Worm (Caenorhabditis elegans) whole organism, L1 larva: ENCODE results near the gene K06A9.3.

Experiments
- C34B4.2 ChIP-seq: sonication (generic microtip); optimal IDR thresholded peaks from 2 replicates; lab custom pipeline; 2017; ENCODE audit warnings: mild to moderate bottlenecking, missing genetic modification characterization, missing compliant biosample characterization
- fkh-10 ChIP-seq: sonication (generic microtip); optimal IDR thresholded peaks from 2 replicates; lab custom pipeline; 2017; ENCODE audit warnings: missing biosample characterization, missing genetic modification reagents, missing genetic modification characterization
- fos-1 ChIP-seq: fragments of 150-350 bp; optimal IDR thresholded peaks from 2 replicates; lab custom pipeline; 2014; ENCODE audit warnings: missing biosample characterization, missing genetic modification characterization
- hlh-17 ChIP-seq: fragments of 200-800 bp; sonication (Bioruptor generic); optimal IDR thresholded peaks from 2 replicates; lab custom pipeline; 2018; ENCODE audit warnings: missing genetic modification characterization, mild to moderate bottlenecking, missing compliant biosample characterization, moderate library complexity, borderline replicate concordance
- lin-15B ChIP-seq: fragments of 150-350 bp; sonication (generic microtip); optimal IDR thresholded peaks from 3 replicates; lab custom pipeline; 2014; ENCODE audit warnings: missing biosample characterization, missing genetic modification characterization
- mdl-1 ChIP-seq, 2 experiments: fragments of 150-350 bp; optimal IDR thresholded peaks; 2 replicates each; lab custom pipeline; 2014 to 2017; ENCODE audit warnings: missing biosample characterization in 2 of 2, missing genetic modification characterization in 2 of 2, inconsistent platforms in 1 of 2
- nhr-11 ChIP-seq: fragments of 150-350 bp; optimal IDR thresholded peaks from 2 replicates; lab custom pipeline; 2014; ENCODE audit warnings: missing biosample characterization, missing genetic modification characterization
- nhr-237 ChIP-seq: fragments of 150-350 bp; optimal IDR thresholded peaks from 2 replicates; lab custom pipeline; 2014; ENCODE audit warnings: missing biosample characterization, missing genetic modification characterization
- nhr-28 ChIP-seq: fragments of 150-350 bp; optimal IDR thresholded peaks from 2 replicates; lab custom pipeline; 2014; ENCODE audit warnings: missing biosample characterization, missing genetic modification characterization
- nhr-47 ChIP-seq: sonication (generic microtip); optimal IDR thresholded peaks from 2 replicates; lab custom pipeline; 2016; ENCODE audit warnings: mild to moderate bottlenecking, missing genetic modification characterization, moderate library complexity, missing compliant biosample characterization
- unc-62 ChIP-seq: fragments of 150-350 bp; optimal IDR thresholded peaks from 2 replicates; lab custom pipeline; 2014; ENCODE audit warnings: missing biosample characterization, missing genetic modification reagents, missing genetic modification characterization
- zag-1 ChIP-seq: fragments of 150-350 bp; optimal IDR thresholded peaks from 2 replicates; lab custom pipeline; 2014; ENCODE audit warnings: missing biosample characterization, missing genetic modification characterization
- ztf-11 ChIP-seq, 2 experiments: sonication (generic microtip); optimal IDR thresholded peaks; 2 replicates each; lab custom pipeline; 2016 to 2017; ENCODE audit warnings: missing genetic modification characterization in 2 of 2, missing biosample characterization in 1 of 2, missing compliant biosample characterization in 1 of 2

ce11 chrX:1487096-1487495 lies 48.1 kb downstream of the K06A9.3 start:
- no peak for TF ChIP-seq fos-1
- no peak for TF ChIP-seq C34B4.2 (tag; lab: Kevin White, UChicago)
- TF ChIP-seq fkh-10, result no peak
- TF ChIP-seq nhr-28 (tag; lab: Kevin White, UChicago), result no peak
- no peak for TF ChIP-seq nhr-237 (tag; lab: Kevin White, UChicago)
- TF ChIP-seq lin-15B, result no peak
- no peak for TF ChIP-seq unc-62 (GFP tag; lab: Kevin White, UChicago)
- no peak for TF ChIP-seq hlh-17 (GFP tag; lab: Kevin White, UChicago)
- TF ChIP-seq zag-1 (tag; lab: Kevin White, UChicago), result no peak
- TF ChIP-seq mdl-1 (tag; optimal IDR thresholded peaks at IDR 0.05; lab: Kevin White, UChicago), result no peak
- TF ChIP-seq nhr-47 (tag; lab: Kevin White, UChicago), result no peak
- no peak for TF ChIP-seq ztf-11 (tag; optimal IDR thresholded peaks at IDR 0.05; lab: Kevin White, UChicago)
- no peak for TF ChIP-seq nhr-11 (tag; lab: Kevin White, UChicago)
